Fruit fly (Drosophila melanogaster) whole organism, embryonic: ENCODE data around the gene arm.

Source experiments
- Aef1 ChIP-seq: fragments of 200-800 bp; sonication (Bioruptor generic); IDR thresholded peaks from 3 replicates; pipeline ENCODE4 v1.3.6; 2022; ENCODE audit warnings: missing biosample characterization, missing genetic modification characterization
- Awh ChIP-seq: fragments of 200-800 bp; sonication (Bioruptor generic); IDR thresholded peaks from 2 replicates; pipeline ENCODE4, ENCODE4 v1.3.6; 2022; ENCODE audit warnings: missing biosample characterization, missing genetic modification characterization
- B-H1 ChIP-seq: fragments of 200-800 bp; sonication (Bioruptor generic); IDR thresholded peaks from 3 replicates; pipeline ENCODE4 v1.3.6; 2022; ENCODE audit warnings: missing biosample characterization, missing genetic modification characterization
- CG10209 ChIP-seq: fragments of 200-800 bp; sonication (Bioruptor generic); optimal IDR thresholded peaks from 3 replicates; lab custom pipeline; 2017; ENCODE audit warnings: missing biosample characterization, mild to moderate bottlenecking, missing genetic modification characterization, missing genetic modification reagents
- CG1024 ChIP-seq: fragments of 200-800 bp; sonication (Bioruptor generic); IDR thresholded peaks from 2 replicates; pipeline ENCODE4 v1.3.6; 2022; ENCODE audit warnings: missing biosample characterization, missing genetic modification characterization
- CG11456 ChIP-seq: fragments of 200-800 bp; sonication (Bioruptor generic); IDR thresholded peaks from 3 replicates; pipeline ENCODE4 v1.3.6; 2022; ENCODE audit warnings: missing biosample characterization, missing genetic modification characterization
- CG11695 ChIP-seq: fragments of 200-800 bp; sonication (Bioruptor generic); IDR thresholded peaks from 3 replicates; pipeline ENCODE4 v1.3.6; 2022; ENCODE audit warnings: missing biosample characterization, missing genetic modification characterization
- CG12155 ChIP-seq: fragments of 200-800 bp; sonication (Bioruptor generic); optimal IDR thresholded peaks from 3 replicates; lab custom pipeline; 2016; ENCODE audit warnings: missing biosample characterization, missing genetic modification characterization
- CG12769 ChIP-seq: fragments of 200-800 bp; sonication (Bioruptor generic); optimal IDR thresholded peaks from 2 replicates; lab custom pipeline; 2019; ENCODE audit warnings: missing biosample characterization, mild to moderate bottlenecking, missing genetic modification characterization, moderate library complexity
- CG13296 ChIP-seq: fragments of 200-800 bp; sonication (Bioruptor generic); optimal IDR thresholded peaks from 3 replicates; lab custom pipeline; 2018; ENCODE audit warnings: missing biosample characterization, mild to moderate bottlenecking, missing genetic modification characterization
- CG14014 ChIP-seq: fragments of 200-800 bp; sonication (Bioruptor generic); IDR thresholded peaks from 2 replicates; pipeline ENCODE4 v1.3.6; 2022; ENCODE audit warnings: missing biosample characterization, missing genetic modification characterization
- CG15269 ChIP-seq: fragments of 200-800 bp; sonication (Bioruptor generic); optimal IDR thresholded peaks from 2 replicates; lab custom pipeline; 2018; ENCODE audit warnings: missing biosample characterization, mild to moderate bottlenecking, missing genetic modification characterization, moderate library complexity
- CG1603 ChIP-seq: fragments of 200-800 bp; sonication (Bioruptor generic); optimal IDR thresholded peaks from 2 replicates; lab custom pipeline; 2019; ENCODE audit warnings: missing biosample characterization, mild to moderate bottlenecking, missing genetic modification characterization, moderate library complexity
- CG17328 ChIP-seq: fragments of 200-800 bp; sonication (Bioruptor generic); IDR thresholded peaks from 2 replicates; pipeline ENCODE4 v1.3.6; 2022; ENCODE audit warnings: missing biosample characterization, missing genetic modification characterization
- CG17912 ChIP-seq: fragments of 200-800 bp; sonication (Bioruptor generic); optimal IDR thresholded peaks from 2 replicates; lab custom pipeline; 2018; ENCODE audit warnings: missing biosample characterization, mild to moderate bottlenecking, missing genetic modification characterization
- CG18619 ChIP-seq: fragments of 200-800 bp; sonication (Bioruptor generic); optimal IDR thresholded peaks from 3 replicates; lab custom pipeline; 2017; ENCODE audit warnings: missing biosample characterization, mild to moderate bottlenecking, missing genetic modification characterization
- CG31441 ChIP-seq: fragments of 200-800 bp; sonication (Bioruptor generic); IDR thresholded peaks from 2 replicates; pipeline ENCODE4 v1.3.6; 2022; ENCODE audit warnings: missing biosample characterization, missing genetic modification characterization
- CG34422 ChIP-seq: fragments of 200-800 bp; sonication (Bioruptor generic); IDR thresholded peaks from 3 replicates; pipeline ENCODE4 v1.3.6; 2022; ENCODE audit warnings: missing biosample characterization, missing genetic modification characterization
- CG7786 ChIP-seq: fragments of 200-800 bp; sonication (Bioruptor generic); optimal IDR thresholded peaks from 2 replicates; lab custom pipeline; 2016; ENCODE audit warnings: missing biosample characterization, missing genetic modification characterization
- CG8924 ChIP-seq: fragments of 200-800 bp; optimal IDR thresholded peaks from 3 replicates; lab custom pipeline; 2019; ENCODE audit warnings: missing biosample characterization, mild to moderate bottlenecking, missing genetic modification characterization, moderate library complexity
- CG9817 ChIP-seq: fragments of 200-800 bp; sonication (Bioruptor generic); optimal IDR thresholded peaks from 2 replicates; lab custom pipeline; 2018; ENCODE audit warnings: missing biosample characterization, mild to moderate bottlenecking, missing genetic modification characterization, moderate library complexity
- CG9932 ChIP-seq: fragments of 200-800 bp; sonication (Bioruptor generic); IDR thresholded peaks from 2 replicates; pipeline ENCODE4 v1.3.6; 2022; ENCODE audit warnings: missing biosample characterization, missing genetic modification characterization
- Chrac-16 ChIP-seq: fragments of 200-800 bp; sonication (Bioruptor generic); optimal IDR thresholded peaks from 3 replicates; lab custom pipeline; 2016; ENCODE audit warnings: missing biosample characterization, missing genetic modification characterization
- CoRest ChIP-seq: fragments of 200-800 bp; sonication (Bioruptor generic); optimal IDR thresholded peaks from 3 replicates; lab custom pipeline; 2018; ENCODE audit warnings: missing biosample characterization, mild to moderate bottlenecking, missing genetic modification characterization, moderate library complexity
- Dbx ChIP-seq: fragments of 200-800 bp; sonication (Bioruptor generic); IDR thresholded peaks from 3 replicates; pipeline ENCODE4 v1.3.6; 2022; ENCODE audit warnings: missing biosample characterization, missing genetic modification characterization
- Dp ChIP-seq: fragments of 200-800 bp; sonication (Bioruptor generic); optimal IDR thresholded peaks from 2 replicates; lab custom pipeline; 2018; ENCODE audit warnings: missing biosample characterization, mild to moderate bottlenecking, missing genetic modification characterization, moderate library complexity
- HLH3B ChIP-seq: fragments of 200-800 bp; sonication (Bioruptor generic); IDR thresholded peaks from 2 replicates; pipeline ENCODE4 v1.3.6; 2022; ENCODE audit warnings: missing biosample characterization, missing genetic modification characterization
- Hr78 ChIP-seq, 2 experiments: fragments of 200-800 bp in 1 of 2; fragments of >200 bp in 1 of 2; sonication (Bioruptor generic) in 1 of 2; optimal IDR thresholded peaks; 2 replicates each; lab custom pipeline; 2017 to 2019; ENCODE audit warnings: missing biosample characterization in 2 of 2, missing genetic modification characterization in 2 of 2, mild to moderate bottlenecking in 1 of 2, moderate library complexity in 1 of 2
- Hsf ChIP-seq: fragments of 200-800 bp; sonication (Bioruptor generic); optimal IDR thresholded peaks from 3 replicates; lab custom pipeline; 2016; ENCODE audit warnings: missing biosample characterization, missing genetic modification characterization
- Jarid2 ChIP-seq: fragments of 200-800 bp; sonication (Bioruptor generic); optimal IDR thresholded peaks from 3 replicates; lab custom pipeline; 2017; ENCODE audit warnings: mild to moderate bottlenecking, missing biosample characterization, missing genetic modification reagents, missing genetic modification characterization
- Meics ChIP-seq: fragments of 200-800 bp; sonication (Bioruptor generic); optimal IDR thresholded peaks from 2 replicates; lab custom pipeline; 2017; ENCODE audit warnings: missing biosample characterization, mild to moderate bottlenecking, missing genetic modification characterization
- Myb ChIP-seq: fragments of 200-800 bp; sonication (Bioruptor generic); optimal IDR thresholded peaks from 2 replicates; lab custom pipeline; 2016; ENCODE audit warnings: missing biosample characterization, missing genetic modification characterization
- NfI ChIP-seq: fragments of 200-800 bp; sonication (Bioruptor generic); optimal IDR thresholded peaks from 3 replicates; lab custom pipeline; 2018; ENCODE audit warnings: missing biosample characterization, mild to moderate bottlenecking, missing genetic modification characterization, moderate library complexity
- Pdp1 ChIP-seq, 2 experiments: fragments of 200-800 bp; sonication (Bioruptor generic); optimal IDR thresholded peaks; 3 replicates each; lab custom pipeline; 2016; ENCODE audit warnings: missing biosample characterization in 2 of 2, missing genetic modification characterization in 2 of 2, mild to moderate bottlenecking in 1 of 2, moderate library complexity in 1 of 2
- Sox102F ChIP-seq: fragments of 200-800 bp; sonication (Bioruptor generic); optimal IDR thresholded peaks from 2 replicates; lab custom pipeline; 2018; ENCODE audit warnings: missing biosample characterization, mild to moderate bottlenecking, missing genetic modification characterization, moderate library complexity
- Sry-δ ChIP-seq: fragments of 200-800 bp; sonication (Bioruptor generic); optimal IDR thresholded peaks from 2 replicates; lab custom pipeline; 2016; ENCODE audit warnings: missing biosample characterization, missing genetic modification characterization
- al ChIP-seq: fragments of 200-800 bp; sonication (Bioruptor generic); IDR thresholded peaks from 2 replicates; pipeline ENCODE4 v1.3.6; 2022; ENCODE audit warnings: missing biosample characterization, missing genetic modification characterization
- caup ChIP-seq: fragments of 200-800 bp; sonication (Bioruptor generic); optimal IDR thresholded peaks from 3 replicates; lab custom pipeline; 2017; ENCODE audit warnings: missing biosample characterization, mild to moderate bottlenecking, missing genetic modification characterization, moderate library complexity; ENCODE audit not compliant: severe bottlenecking
- chinmo ChIP-seq: fragments of 200-800 bp; sonication (Bioruptor generic); IDR thresholded peaks from 4 replicates; pipeline ENCODE4 v1.3.6; 2022; ENCODE audit warnings: missing biosample characterization, missing genetic modification characterization; ENCODE audit not compliant: partially characterized antibody
- dmrt99B ChIP-seq: fragments of 200-800 bp; sonication (Bioruptor generic); optimal IDR thresholded peaks from 2 replicates; lab custom pipeline; 2018; ENCODE audit warnings: missing biosample characterization, mild to moderate bottlenecking, missing genetic modification characterization, moderate library complexity
- dpn ChIP-seq, 2 experiments: fragments of 200-800 bp; sonication (Bioruptor generic); optimal IDR thresholded peaks; 3 replicates each; lab custom pipeline; 2016; ENCODE audit warnings: missing biosample characterization in 2 of 2, missing genetic modification characterization in 2 of 2
- gro ChIP-seq: fragments of 200-800 bp; sonication (Bioruptor generic); optimal IDR thresholded peaks from 2 replicates; lab custom pipeline; 2016; ENCODE audit warnings: missing biosample characterization, missing genetic modification characterization
- gsb ChIP-seq: fragments of 200-800 bp; sonication (Bioruptor generic); IDR thresholded peaks from 2 replicates; pipeline ENCODE4 v1.3.6; 2022; ENCODE audit warnings: missing biosample characterization, missing genetic modification characterization
- maf-S ChIP-seq: fragments of 200-800 bp; sonication (Bioruptor generic); optimal IDR thresholded peaks from 2 replicates; lab custom pipeline; 2016; ENCODE audit warnings: missing biosample characterization, missing genetic modification characterization
- pfk ChIP-seq: fragments of 200-800 bp; sonication (Bioruptor generic); optimal IDR thresholded peaks from 2 replicates; lab custom pipeline; 2018; ENCODE audit warnings: missing biosample characterization, mild to moderate bottlenecking, missing genetic modification characterization, moderate library complexity
- pzg ChIP-seq: fragments of 200-800 bp; sonication (Bioruptor generic); optimal IDR thresholded peaks from 3 replicates; lab custom pipeline; 2018; ENCODE audit warnings: missing biosample characterization, mild to moderate bottlenecking, missing genetic modification characterization, moderate library complexity
- sd ChIP-seq: fragments of 200-800 bp; sonication (Bioruptor generic); optimal IDR thresholded peaks from 3 replicates; lab custom pipeline; 2018; ENCODE audit warnings: missing biosample characterization, mild to moderate bottlenecking, missing genetic modification characterization, moderate library complexity
- sens-2 ChIP-seq: fragments of 200-800 bp; sonication (Bioruptor generic); IDR thresholded peaks from 2 replicates; pipeline ENCODE4 v1.3.6; 2022; ENCODE audit warnings: missing biosample characterization, missing genetic modification characterization
- sug ChIP-seq: fragments of 200-800 bp; optimal IDR thresholded peaks from 2 replicates; lab custom pipeline; 2019; ENCODE audit warnings: missing biosample characterization, mild to moderate bottlenecking, missing genetic modification characterization, moderate library complexity

Gene arm

dm6 chrX:1845413-1845951, 55.0 kb downstream of the arm start (continued):
- peak; percentile 41 for TF ChIP-seq dmrt99B (tag; lab: Kevin White, UChicago)
- TF ChIP-seq gsb: peak; percentile 49; the same call in 1 of the 2 replicates
- TF ChIP-seq Hsf (GFP tag; lab: Kevin White, UChicago): peak; percentile 3
- peak; percentile 10 to 91 for TF ChIP-seq Pdp1 (GFP tag; optimal IDR thresholded peaks at IDR 0.05; lab: Kevin White, UChicago)
- no peak for TF ChIP-seq CG34422 (GFP tag; lab: Robert Waterston, UW)
- TF ChIP-seq Dbx (GFP tag; lab: Robert Waterston, UW): peak; percentile 73; the same call in 2 of the 3 replicates
- peak; percentile 57 for TF ChIP-seq gro (GFP tag; lab: Kevin White, UChicago)
- TF ChIP-seq Chrac-16: no peak
- peak; percentile 33 for TF ChIP-seq CG15269 (tag; lab: Kevin White, UChicago)
- no peak for TF ChIP-seq Hr78 (GFP tag; optimal IDR thresholded peaks at IDR 0.05; lab: Kevin White, UChicago)
- peak; percentile 26 for TF ChIP-seq Myb (GFP tag; lab: Kevin White, UChicago)
- no peak for TF ChIP-seq sd
- TF ChIP-seq dpn (GFP tag; optimal IDR thresholded peaks at IDR 0.05; lab: Kevin White, UChicago): peak in 1 of 2 experiments; percentile 55
- peak; percentile 38 for TF ChIP-seq Sox102F (GFP tag; lab: Kevin White, UChicago)
- peak; percentile 65 for TF ChIP-seq CG13296 (GFP tag; lab: Kevin White, UChicago)
- peak; percentile 41 for TF ChIP-seq maf-S (GFP tag; lab: Kevin White, UChicago)
- TF ChIP-seq CG7786 (GFP tag; lab: Kevin White, UChicago): peak; percentile 59
- TF ChIP-seq B-H1 (GFP tag; lab: Robert Waterston, UW): peak; percentile 31; the same call in 1 of the 3 replicates
- TF ChIP-seq CG14014 (GFP tag; lab: Robert Waterston, UW): peak; percentile 52; the same call in 1 of the 2 replicates
- peak; percentile 17 for TF ChIP-seq NfI
- peak; percentile 73 for TF ChIP-seq caup (GFP tag; lab: Kevin White, UChicago)
- no peak for TF ChIP-seq CG31441
- peak; percentile 61 for TF ChIP-seq sug (tag; lab: Kevin White, UChicago)
- TF ChIP-seq CG9932 (GFP tag; lab: Robert Waterston, UW): peak; percentile 35; the same call in 1 of the 2 replicates
- peak; percentile 18 for TF ChIP-seq pfk (GFP tag; lab: Kevin White, UChicago)
- peak; percentile 61 for TF ChIP-seq CG10209 (GFP tag; lab: Kevin White, UChicago)
- peak; percentile 70 for TF ChIP-seq Awh (GFP tag; lab: Robert Waterston, UW)
- TF ChIP-seq CG11695 (GFP tag; lab: Robert Waterston, UW): peak; percentile 65; the same call in 1 of the 3 replicates
- no peak for TF ChIP-seq CG12155
- no peak for TF ChIP-seq CG8924 (tag; lab: Kevin White, UChicago)
- TF ChIP-seq CG17328 (GFP tag; lab: Robert Waterston, UW): peak; percentile 56; the same call in 1 of the 2 replicates
- peak; percentile 59; the same call in 1 of the 3 replicates for TF ChIP-seq CG11456 (GFP tag; lab: Robert Waterston, UW)
- TF ChIP-seq Jarid2 (GFP tag; lab: Kevin White, UChicago): peak; percentile 16
- TF ChIP-seq Sry-δ: peak; percentile 27
- TF ChIP-seq sens-2 (GFP tag; lab: Robert Waterston, UW): no peak
- no peak for TF ChIP-seq chinmo (GFP tag; lab: Robert Waterston, UW)
- TF ChIP-seq CG18619 (GFP tag; lab: Kevin White, UChicago): peak; percentile 69
- TF ChIP-seq pzg: no peak
- peak; percentile 71 for TF ChIP-seq Meics
- TF ChIP-seq HLH3B: no peak
- peak; percentile 5; the same call in 1 of the 2 replicates for TF ChIP-seq al
- TF ChIP-seq CG17912 (GFP tag; lab: Kevin White, UChicago): no peak
- peak; percentile 65 for TF ChIP-seq CG1603 (tag; lab: Kevin White, UChicago)
- no peak for TF ChIP-seq Dp (GFP tag; lab: Kevin White, UChicago)
- TF ChIP-seq Aef1 (GFP tag; lab: Robert Waterston, UW): no peak
- TF ChIP-seq CG12769: peak; percentile 74
- no peak for TF ChIP-seq CG9817 (tag; lab: Kevin White, UChicago)
- TF ChIP-seq CoRest: peak; percentile 19
- TF ChIP-seq CG1024: no peak; the same call in 1 of the 2 replicates
